Worm (Caenorhabditis elegans): ENCODE results near the gene C42C1.9.

ce11 chrIV:12287628-12288027 lies 1.6 kb upstream of the C42C1.9 start, which contains the start of gene erl-1:
- no peak for TF ChIP-seq tbx-11 (GFP tag; IDR thresholded peaks at IDR 0.05)
- TF ChIP-seq hmg-4 (GFP tag; optimal IDR thresholded peaks at IDR 0.05): no peak
- no peak for TF ChIP-seq hnd-1 (tag; optimal IDR thresholded peaks at IDR 0.05)
